Fruit fly (Drosophila melanogaster) S2 (cell line): ENCODE data around the gene RpL36A.

Experiments
- CG8478 ChIP-seq: fragments of >200 bp; optimal IDR thresholded peaks from 2 replicates; lab custom pipeline; 2018
- CTCF ChIP-seq, 2 experiments: fragments of >200 bp; optimal IDR thresholded peaks; 2 replicates each; lab custom pipeline; 2018

DNA sequence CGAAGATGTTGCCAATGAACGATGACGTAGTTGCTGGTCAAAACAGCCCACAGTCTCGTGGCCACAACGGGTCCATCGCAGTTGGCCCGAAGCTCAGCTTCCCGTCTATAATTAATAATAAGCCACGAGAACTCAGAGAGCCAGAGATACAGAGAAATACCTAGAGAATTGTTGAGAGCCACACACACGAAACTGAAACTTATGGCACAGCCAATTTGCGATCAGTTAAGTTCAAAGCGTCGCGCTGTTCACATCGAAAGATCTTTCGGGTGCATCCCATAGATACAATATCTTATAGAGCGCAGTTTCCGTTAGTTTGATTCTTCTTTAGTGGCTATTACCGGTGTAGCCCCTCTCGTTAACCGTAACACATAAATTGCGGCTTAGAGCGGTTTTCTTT lies 30.2 kb downstream of the RpL36A start:
- no peak for TF ChIP-seq CG8478 (lab: Kevin White, UChicago)
- TF ChIP-seq CTCF (optimal IDR thresholded peaks at IDR 0.05; lab: Kevin White, UChicago): no peak
